Worm (Caenorhabditis elegans): ENCODE data around the gene cTel54X.2.

cTel54X.2 gene

DNA sequence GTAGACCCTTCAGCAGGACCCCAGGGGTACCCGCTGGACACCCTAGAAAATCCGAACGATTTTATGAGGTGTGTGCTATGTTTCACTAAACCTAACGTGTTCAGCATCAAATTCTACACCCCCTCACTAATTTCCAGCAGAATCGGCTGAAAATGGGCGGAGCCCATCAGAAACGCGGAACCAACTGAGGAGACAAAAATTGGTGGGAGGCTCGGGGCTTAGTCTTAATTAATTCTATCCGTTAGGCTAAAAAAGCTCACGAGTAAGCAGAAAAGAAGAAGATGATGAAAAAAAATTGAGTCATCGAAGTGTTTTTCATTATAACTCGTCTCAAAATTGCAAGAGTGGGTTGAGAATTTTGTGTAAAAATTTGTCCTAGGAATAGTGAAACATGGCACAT, 25.8 kb downstream of the cTel54X.2 start:
- TF ChIP-seq pat-9 (tag; optimal IDR thresholded peaks at IDR 0.05): no peak
- no peak for TF ChIP-seq C08G9.2 (tag; optimal IDR thresholded peaks at IDR 0.05)
- TF ChIP-seq ceh-48 (tag; optimal IDR thresholded peaks at IDR 0.05): no peak
- no peak for TF ChIP-seq elt-2 (tag; optimal IDR thresholded peaks at IDR 0.05)
- TF ChIP-seq sox-2 (GFP tag; IDR thresholded peaks at IDR 0.05): no peak
- no peak for TF ChIP-seq ceh-18 (tag; optimal IDR thresholded peaks at IDR 0.05)
- TF ChIP-seq ceh-14 (tag; optimal IDR thresholded peaks at IDR 0.05): no peak
- no peak for TF ChIP-seq npax-4 (tag; optimal IDR thresholded peaks at IDR 0.05)
- TF ChIP-seq dve-1 (tag; optimal IDR thresholded peaks at IDR 0.05): no peak
- TF ChIP-seq tbx-7 (tag; optimal IDR thresholded peaks at IDR 0.05): no peak
- no peak for TF ChIP-seq ceh-22 (tag; optimal IDR thresholded peaks at IDR 0.05)
- TF ChIP-seq sox-4 (tag; optimal IDR thresholded peaks at IDR 0.05): no peak

DNA sequence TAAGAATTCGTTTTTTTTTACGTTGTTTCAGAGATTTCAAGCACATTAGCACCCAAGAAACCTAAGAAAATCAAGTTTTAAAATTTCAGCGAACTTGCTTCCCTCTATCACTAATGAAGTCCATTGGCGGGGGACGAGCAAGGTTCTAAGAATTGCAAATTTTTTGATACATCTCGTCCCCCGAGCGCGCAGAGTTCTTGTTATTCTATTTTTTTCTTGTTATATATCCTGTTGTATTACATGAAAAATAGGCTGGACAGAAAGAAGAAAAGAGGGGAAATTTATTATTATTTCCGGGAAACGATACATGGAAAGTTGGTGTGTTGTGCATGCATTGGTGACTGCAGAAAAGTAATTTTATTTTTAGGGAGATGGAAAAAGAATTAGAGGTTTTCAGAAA, 26.5 kb downstream of the cTel54X.2 start:
- TF ChIP-seq Y22D7AL.16 (tag; optimal IDR thresholded peaks at IDR 0.05) (no peak), odd-2 (tag; optimal IDR thresholded peaks at IDR 0.05) (no peak), tbx-2 (tag; optimal IDR thresholded peaks at IDR 0.05) (no peak), elt-2 (tag; optimal IDR thresholded peaks at IDR 0.05) (no peak), sdc-2 (tag; optimal IDR thresholded peaks at IDR 0.05) (no peak), fkh-10 (GFP tag; optimal IDR thresholded peaks at IDR 0.05) (no peak), lim-6 (tag; optimal IDR thresholded peaks at IDR 0.05) (no peak), dmd-4 (tag; optimal IDR thresholded peaks at IDR 0.05; ENCODE audit: borderline replicate concordance) (no peak), ceh-31 (tag; optimal IDR thresholded peaks at IDR 0.05) (no peak), tbx-7 (tag; optimal IDR thresholded peaks at IDR 0.05) (no peak), pros-1 (tag; optimal IDR thresholded peaks at IDR 0.05) (no peak), gmeb-2 (tag; optimal IDR thresholded peaks at IDR 0.05) (no peak), ceh-45 (GFP tag; IDR thresholded peaks at IDR 0.05) (no peak), che-1 (tag; optimal IDR thresholded peaks at IDR 0.05) (no peak), ceh-14 (tag; optimal IDR thresholded peaks at IDR 0.05) (no peak), ceh-6 (GFP tag; optimal IDR thresholded peaks at IDR 0.05) (no peak)

DNA sequence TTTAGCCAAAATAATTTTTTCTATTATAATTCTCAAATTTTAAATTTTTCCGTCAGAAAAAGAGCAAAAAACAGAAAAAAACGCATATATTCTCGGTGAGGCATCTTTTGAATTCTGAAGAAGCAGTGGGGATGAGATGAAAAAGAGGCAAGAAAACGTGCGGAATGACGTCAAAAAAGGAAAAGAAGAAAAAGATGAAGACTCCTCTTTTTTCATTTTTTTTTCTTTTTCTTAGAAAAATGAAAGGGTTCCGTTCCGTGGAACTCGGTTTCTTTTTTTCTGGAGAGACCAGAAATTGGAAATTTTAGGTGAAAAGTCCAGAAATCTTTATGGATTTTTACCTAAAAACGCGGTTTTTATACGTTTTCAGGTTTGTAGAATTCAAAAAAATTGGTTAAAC, 27.3 kb downstream of the cTel54X.2 start:
- TF ChIP-seq fkh-6 (tag; optimal IDR thresholded peaks at IDR 0.05) (no peak), pat-9 (tag; optimal IDR thresholded peaks at IDR 0.05) (no peak), ceh-19 (GFP tag; optimal IDR thresholded peaks at IDR 0.05) (no peak), T23F11.4 (GFP tag; optimal IDR thresholded peaks at IDR 0.05) (no peak), ets-4 (tag; optimal IDR thresholded peaks at IDR 0.05) (no peak), unc-55 (GFP tag; optimal IDR thresholded peaks at IDR 0.05) (no peak), gmeb-2 (tag; optimal IDR thresholded peaks at IDR 0.05) (no peak), ttx-3 (tag; optimal IDR thresholded peaks at IDR 0.05) (no peak), dmd-4 (tag; optimal IDR thresholded peaks at IDR 0.05; ENCODE audit: borderline replicate concordance) (no peak), unc-42 (tag; optimal IDR thresholded peaks at IDR 0.05) (no peak), nfya-1 (tag; optimal IDR thresholded peaks at IDR 0.05) (no peak), syd-9 (tag; optimal IDR thresholded peaks at IDR 0.05) (no peak), pha-2 (tag; optimal IDR thresholded peaks at IDR 0.05) (no peak), ceh-48 (tag; optimal IDR thresholded peaks at IDR 0.05) (no peak), eyg-1 (tag; optimal IDR thresholded peaks at IDR 0.05) (no peak), ceh-45 (GFP tag; IDR thresholded peaks at IDR 0.05) (no peak), ceh-9 (tag; optimal IDR thresholded peaks at IDR 0.05) (no peak), nhr-11 (tag; optimal IDR thresholded peaks at IDR 0.05) (no peak)

DNA sequence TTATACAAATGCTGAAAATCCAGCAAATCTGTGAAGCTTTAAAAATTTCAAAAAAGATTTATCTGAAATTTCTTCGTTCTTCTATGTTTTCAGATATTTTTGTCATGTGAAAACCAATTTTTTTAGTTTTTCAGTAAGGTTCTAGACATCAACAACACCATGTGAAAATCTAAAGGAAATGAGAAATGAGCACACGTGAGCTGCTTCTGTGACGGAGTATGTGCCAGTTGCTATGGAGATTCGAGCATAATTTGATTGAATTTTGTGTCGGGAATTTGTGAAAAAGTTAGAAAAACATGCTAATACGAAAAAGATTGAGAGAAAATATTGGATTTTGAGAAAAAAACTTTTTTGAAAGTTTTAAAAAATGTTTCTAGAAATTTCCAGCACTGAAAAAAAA, 28.5 kb downstream of the cTel54X.2 start:
- TF ChIP-seq tbx-2 (tag; optimal IDR thresholded peaks at IDR 0.05) (no peak), ahr-1 (tag; optimal IDR thresholded peaks at IDR 0.05) (no peak), lin-11 (tag; optimal IDR thresholded peaks at IDR 0.05) (no peak), ttx-3 (tag; optimal IDR thresholded peaks at IDR 0.05) (no peak), pha-2 (tag; optimal IDR thresholded peaks at IDR 0.05) (no peak), syd-9 (tag; optimal IDR thresholded peaks at IDR 0.05) (no peak), ztf-16 (tag; optimal IDR thresholded peaks at IDR 0.05) (no peak), ceh-14 (tag; optimal IDR thresholded peaks at IDR 0.05) (no peak), sdc-2 (tag; optimal IDR thresholded peaks at IDR 0.05) (no peak), mec-3 (tag; optimal IDR thresholded peaks at IDR 0.05; ENCODE audit: borderline replicate concordance) (no peak), odd-2 (tag; optimal IDR thresholded peaks at IDR 0.05) (no peak), nhr-11 (tag; optimal IDR thresholded peaks at IDR 0.05) (no peak), hlh-30 (tag; optimal IDR thresholded peaks at IDR 0.05; ENCODE audit: insufficient read depth) (no peak), fkh-6 (tag; optimal IDR thresholded peaks at IDR 0.05) (no peak), eyg-1 (tag; optimal IDR thresholded peaks at IDR 0.05) (no peak)
